Fruit fly (Drosophila melanogaster): ENCODE measurements around the gene CG9396.

Gene CG9396

dm6 chr3R:9551013-9551658 lies 20.3 kb downstream of the CG9396 start (continued):
- no peak for TF ChIP-seq CG10462 (GFP tag; optimal IDR thresholded peaks at IDR 0.05)
- peak; percentile 25 for TF ChIP-seq lilli (GFP tag; optimal IDR thresholded peaks at IDR 0.05)
- peak; percentile 24 for TF ChIP-seq Vsx1 (GFP tag; optimal IDR thresholded peaks at IDR 0.05)
- no peak for TF ChIP-seq bcd (GFP tag; optimal IDR thresholded peaks at IDR 0.05)
- peak; percentile 64 for TF ChIP-seq Meics (GFP tag; optimal IDR thresholded peaks at IDR 0.05)
- TF ChIP-seq CG10321 (GFP tag; IDR thresholded peaks at IDR 0.05) = no peak
- no peak for TF ChIP-seq dimm (GFP tag; IDR thresholded peaks at IDR 0.05)
- TF ChIP-seq br (optimal IDR thresholded peaks at IDR 0.05) = no peak
- peak; percentile 23 for TF ChIP-seq CG9437 (GFP tag; optimal IDR thresholded peaks at IDR 0.05)
- TF ChIP-seq CG11504 (tag; optimal IDR thresholded peaks at IDR 0.05) = no peak
- no peak for TF ChIP-seq salm (tag; optimal IDR thresholded peaks at IDR 0.05)
- TF ChIP-seq Jarid2 (GFP tag; optimal IDR thresholded peaks at IDR 0.05) = peak; percentile 52
- peak; percentile 27 for TF ChIP-seq Sry-δ (GFP tag; optimal IDR thresholded peaks at IDR 0.05)
- TF ChIP-seq nerfin-1 (tag; optimal IDR thresholded peaks at IDR 0.05) = peak; percentile 43
- no peak for TF ChIP-seq sna (GFP tag; IDR thresholded peaks at IDR 0.05; ENCODE audit: partially characterized antibody)
- TF ChIP-seq Ets65A (GFP tag) = no peak
- no peak for TF ChIP-seq CG9817 (tag; optimal IDR thresholded peaks at IDR 0.05)
- peak; percentile 68 for TF ChIP-seq gcm (GFP tag; optimal IDR thresholded peaks at IDR 0.05)
- no peak for TF ChIP-seq CG2889 (GFP tag; IDR thresholded peaks at IDR 0.05)
- TF ChIP-seq sisA (GFP tag; IDR thresholded peaks at IDR 0.05) = no peak
- TF ChIP-seq CG14710 (tag; optimal IDR thresholded peaks at IDR 0.05) = no peak
- no peak for TF ChIP-seq Opbp (GFP tag; IDR thresholded peaks at IDR 0.05; ENCODE audit: partially characterized antibody)
- no peak for TF ChIP-seq seq (GFP tag; IDR thresholded peaks at IDR 0.05)
- TF ChIP-seq CG11085 (GFP tag; IDR thresholded peaks at IDR 0.05) = no peak
- TF ChIP-seq Hr3 (GFP tag; optimal IDR thresholded peaks at IDR 0.05) = no peak
- no peak for TF ChIP-seq pan (optimal IDR thresholded peaks at IDR 0.05)
- no peak for TF ChIP-seq pan (GFP tag; optimal IDR thresholded peaks at IDR 0.05 in 1 of 2, IDR thresholded peaks at IDR 0.05 in 1 of 2)
- no peak for TF ChIP-seq jigr1 (GFP tag; IDR thresholded peaks at IDR 0.05)
- TF ChIP-seq ap (GFP tag; IDR thresholded peaks at IDR 0.05) = no peak
- no peak for TF ChIP-seq gsb-n (tag; optimal IDR thresholded peaks at IDR 0.05)
- TF ChIP-seq org-1 (GFP tag; optimal IDR thresholded peaks at IDR 0.05) = peak; percentile 25
- TF ChIP-seq hb (GFP tag; IDR thresholded peaks at IDR 0.05; ENCODE audit: partially characterized antibody) = no peak
- no peak for TF ChIP-seq CG32767 (GFP tag; IDR thresholded peaks at IDR 0.05)
- TF ChIP-seq Awh (GFP tag; IDR thresholded peaks at IDR 0.05) = no peak
- no peak for TF ChIP-seq phol (tag; optimal IDR thresholded peaks at IDR 0.05)
- peak; percentile 37 for TF ChIP-seq maf-S (GFP tag; optimal IDR thresholded peaks at IDR 0.05)
- no peak for TF ChIP-seq gsb (GFP tag; IDR thresholded peaks at IDR 0.05)
- TF ChIP-seq CG12659 (GFP tag; optimal IDR thresholded peaks at IDR 0.05) = peak; percentile 43
- TF ChIP-seq toy (GFP tag; IDR thresholded peaks at IDR 0.05) = no peak
- TF ChIP-seq Drgx (GFP tag; IDR thresholded peaks at IDR 0.05) = no peak
- TF ChIP-seq CG7357 (GFP tag; IDR thresholded peaks at IDR 0.05) = no peak
- no peak for TF ChIP-seq tgo (GFP tag; IDR thresholded peaks at IDR 0.05)
- TF ChIP-seq Pdp1 (GFP tag; optimal IDR thresholded peaks at IDR 0.05) = peak; percentile 11 to 74
- peak; percentile 50 for TF ChIP-seq B-H2 (GFP tag; optimal IDR thresholded peaks at IDR 0.05)
- TF ChIP-seq sr (GFP tag; IDR thresholded peaks at IDR 0.05) = no peak
- TF ChIP-seq CG10431 (GFP tag; optimal IDR thresholded peaks at IDR 0.05) = no peak
- TF ChIP-seq MESR4 (GFP tag; optimal IDR thresholded peaks at IDR 0.05) = peak; percentile 96
- peak; percentile 42 for TF ChIP-seq Nf-YC (tag; optimal IDR thresholded peaks at IDR 0.05)
- peak; percentile 48 for TF ChIP-seq bigmax (GFP tag; optimal IDR thresholded peaks at IDR 0.05)
- TF ChIP-seq Lhr (GFP tag; optimal IDR thresholded peaks at IDR 0.05) = no peak
- TF ChIP-seq CG12391 (tag; optimal IDR thresholded peaks at IDR 0.05) = no peak

All from whole organism, embryonic.